Worm (Caenorhabditis elegans): ENCODE measurements around the gene C01G6.2.

- no peak for TF ChIP-seq lin-39 (tag; optimal IDR thresholded peaks at IDR 0.05)
- TF ChIP-seq jun-1 (tag; optimal IDR thresholded peaks at IDR 0.05), result peak; percentile 53
- no peak for TF ChIP-seq saeg-2 (GFP tag; IDR thresholded peaks at IDR 0.05)
- peak; percentile 60 for TF ChIP-seq fkh-10 (GFP tag; optimal IDR thresholded peaks at IDR 0.05)
- no peak for TF ChIP-seq lin-15B (tag; optimal IDR thresholded peaks at IDR 0.05)
- no peak for TF ChIP-seq nhr-76 (tag; optimal IDR thresholded peaks at IDR 0.05)
- TF ChIP-seq R02D3.7 (tag; optimal IDR thresholded peaks at IDR 0.05), result no peak
- TF ChIP-seq arid-1 (GFP tag; conservative IDR thresholded peaks at IDR 0.05), result peak; percentile 55; the same call in 1 of the 2 replicates
- peak; percentile 55; the same call in 1 of the 2 replicates for TF ChIP-seq ctbp-1 (GFP tag; IDR thresholded peaks at IDR 0.05)
- peak; percentile 29 for TF ChIP-seq F37D6.2 (tag; optimal IDR thresholded peaks at IDR 0.05)
- TF ChIP-seq egl-27 (tag; optimal IDR thresholded peaks at IDR 0.05), result no peak
These were observed 7.1 kb downstream of the C01G6.2 start for ce11 chrII:9273984-9274383.
